Fruit fly (Drosophila melanogaster): ENCODE measurements around the gene CG32079.

The CG32079 gene

DNA sequence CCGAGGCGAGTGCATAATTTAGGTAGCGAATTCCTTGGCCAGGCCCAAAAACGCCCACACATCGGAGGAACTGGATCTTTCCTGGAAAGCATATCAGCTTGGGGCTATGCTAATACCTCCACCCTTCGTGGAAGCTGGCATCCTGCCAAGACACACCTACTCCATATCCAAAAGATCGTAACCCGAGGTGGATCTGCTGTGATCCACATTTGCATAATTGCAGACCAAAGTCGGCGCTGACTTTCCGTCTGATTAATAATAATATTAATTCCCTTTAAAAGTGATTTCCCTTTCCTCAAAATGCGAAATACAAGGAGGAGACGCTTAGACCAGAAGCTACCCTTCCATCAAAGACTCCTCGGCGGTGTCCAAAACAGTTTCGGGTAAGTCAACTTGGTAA, at the start of gene CG32079:
CG32079 (plus strand) TSS at position 301 of the 400 bp plus-strand sequence.
- TF ChIP-seq CG8478 (optimal IDR thresholded peaks at IDR 0.05) (no peak), Dll (optimal IDR thresholded peaks at IDR 0.05) (no peak), pan (optimal IDR thresholded peaks at IDR 0.05) (no peak), usp (GFP tag; optimal IDR thresholded peaks at IDR 0.05) (no peak), EcR (GFP tag; optimal IDR thresholded peaks at IDR 0.05) (no peak), psq (optimal IDR thresholded peaks at IDR 0.05) (no peak)

DNA sequence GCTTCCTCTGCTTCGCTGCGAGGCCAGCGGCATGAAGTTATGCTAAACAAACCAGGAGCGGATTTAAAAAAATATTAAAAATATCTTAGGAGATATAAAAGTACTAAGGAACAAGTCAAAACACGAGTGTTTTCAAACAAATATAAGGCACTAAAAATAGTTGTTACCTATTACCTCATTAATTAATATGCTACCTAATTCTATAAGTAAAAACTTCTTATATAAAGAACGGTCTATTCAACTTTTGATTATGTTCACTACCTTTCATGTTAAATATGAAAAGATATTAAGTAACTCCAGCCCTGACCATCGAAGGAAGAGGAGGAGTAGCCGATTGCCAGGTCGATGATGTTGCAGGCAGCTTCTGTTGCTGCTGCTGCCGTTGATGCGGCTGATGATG, 48.9 kb upstream of the CG32079 start:
- no peak for TF ChIP-seq pan (optimal IDR thresholded peaks at IDR 0.05)
- no peak for TF ChIP-seq Dll (optimal IDR thresholded peaks at IDR 0.05)
- no peak for TF ChIP-seq usp (GFP tag; optimal IDR thresholded peaks at IDR 0.05)
- TF ChIP-seq EcR (GFP tag; optimal IDR thresholded peaks at IDR 0.05), result no peak

DNA sequence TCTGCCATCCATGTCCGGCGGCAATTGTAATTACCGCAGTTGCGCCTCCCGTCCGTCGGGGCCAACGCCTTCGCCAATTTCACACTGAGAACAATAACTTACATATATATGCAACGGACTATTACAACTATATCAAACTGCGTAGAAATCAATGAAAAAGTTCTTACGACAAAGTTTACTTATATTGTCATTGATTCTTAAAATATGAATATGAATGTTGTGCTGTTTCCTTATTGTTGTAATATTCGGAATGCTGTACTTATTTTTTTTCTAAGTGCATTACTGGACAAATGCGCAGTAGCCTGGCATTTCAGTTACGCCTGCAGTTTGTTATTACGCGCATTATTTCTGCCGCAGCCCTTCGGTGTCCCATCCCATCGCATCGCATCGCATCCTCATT, 47.9 kb upstream of the CG32079 start:
- TF ChIP-seq EcR (GFP tag; optimal IDR thresholded peaks at IDR 0.05), result no peak
- TF ChIP-seq CG8478 (optimal IDR thresholded peaks at IDR 0.05), result no peak
- no peak for TF ChIP-seq Dll (optimal IDR thresholded peaks at IDR 0.05)
- TF ChIP-seq usp (GFP tag; optimal IDR thresholded peaks at IDR 0.05), result no peak
- TF ChIP-seq psq (optimal IDR thresholded peaks at IDR 0.05), result no peak
- no peak for TF ChIP-seq pan (optimal IDR thresholded peaks at IDR 0.05)

DNA sequence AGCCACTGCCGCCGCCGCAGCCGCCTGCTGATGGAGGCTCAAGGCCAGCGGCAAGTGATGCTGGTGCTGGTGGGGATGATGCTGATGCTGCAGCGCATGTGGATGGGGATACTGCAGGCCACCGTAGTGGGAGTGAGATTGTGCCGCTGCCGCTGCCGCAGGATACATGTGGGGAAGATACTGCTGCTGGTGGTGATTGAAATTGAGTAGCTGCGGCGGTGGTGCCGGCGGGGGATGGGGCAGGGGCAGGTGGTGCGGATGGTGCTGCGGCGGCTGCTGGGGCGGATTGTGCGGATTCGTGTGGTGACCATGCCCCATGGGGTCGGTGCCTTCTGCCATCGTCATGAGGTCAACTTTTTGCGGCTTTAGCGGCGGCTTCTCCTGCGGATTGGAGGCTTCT, 40.8 kb upstream of the CG32079 start:
- TF ChIP-seq usp (GFP tag; optimal IDR thresholded peaks at IDR 0.05) (no peak), EcR (GFP tag; optimal IDR thresholded peaks at IDR 0.05) (no peak), pan (optimal IDR thresholded peaks at IDR 0.05) (no peak), Dll (optimal IDR thresholded peaks at IDR 0.05) (no peak), CG8478 (optimal IDR thresholded peaks at IDR 0.05) (no peak), psq (optimal IDR thresholded peaks at IDR 0.05) (no peak)

- TF ChIP-seq pan (optimal IDR thresholded peaks at IDR 0.05) (no peak), EcR (GFP tag; optimal IDR thresholded peaks at IDR 0.05) (no peak), psq (optimal IDR thresholded peaks at IDR 0.05) (no peak), usp (GFP tag; optimal IDR thresholded peaks at IDR 0.05) (no peak), Dll (optimal IDR thresholded peaks at IDR 0.05) (no peak), CG8478 (optimal IDR thresholded peaks at IDR 0.05) (no peak)
Measured at dm6 chr3L:10985592-10985991, 39.8 kb upstream of the CG32079 start.

- TF ChIP-seq EcR (GFP tag; optimal IDR thresholded peaks at IDR 0.05) (no peak), usp (GFP tag; optimal IDR thresholded peaks at IDR 0.05) (no peak), pan (optimal IDR thresholded peaks at IDR 0.05) (no peak), psq (optimal IDR thresholded peaks at IDR 0.05) (no peak), CG8478 (optimal IDR thresholded peaks at IDR 0.05) (no peak), Dll (optimal IDR thresholded peaks at IDR 0.05) (no peak)
Measured at dm6 chr3L:10986613-10987012, 38.7 kb upstream of the CG32079 start.

DNA sequence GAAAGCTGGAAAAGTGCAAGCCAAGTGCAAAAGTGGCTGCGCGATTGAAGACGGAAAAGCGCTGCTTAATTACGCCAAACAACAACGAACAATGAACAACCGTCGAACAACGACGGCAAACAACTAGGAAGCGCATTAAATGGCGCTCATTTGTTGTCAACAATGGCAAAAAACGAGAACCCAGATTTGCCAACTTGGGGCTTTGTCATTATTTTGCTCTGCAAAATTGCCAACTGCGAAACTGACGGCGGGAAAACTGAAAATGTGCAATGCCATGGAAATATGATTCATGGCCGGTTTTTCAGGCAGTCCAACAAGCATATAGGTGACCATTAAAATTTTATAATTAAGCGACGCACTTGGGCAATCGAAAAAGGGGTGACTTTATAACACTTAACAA, 36.8 kb upstream of the CG32079 start:
- no peak for TF ChIP-seq Dll (optimal IDR thresholded peaks at IDR 0.05)
- no peak for TF ChIP-seq pan (optimal IDR thresholded peaks at IDR 0.05)
- no peak for TF ChIP-seq EcR (GFP tag; optimal IDR thresholded peaks at IDR 0.05)
- TF ChIP-seq psq (optimal IDR thresholded peaks at IDR 0.05), result no peak
- TF ChIP-seq CG8478 (optimal IDR thresholded peaks at IDR 0.05), result no peak
- TF ChIP-seq usp (GFP tag; optimal IDR thresholded peaks at IDR 0.05), result no peak

DNA sequence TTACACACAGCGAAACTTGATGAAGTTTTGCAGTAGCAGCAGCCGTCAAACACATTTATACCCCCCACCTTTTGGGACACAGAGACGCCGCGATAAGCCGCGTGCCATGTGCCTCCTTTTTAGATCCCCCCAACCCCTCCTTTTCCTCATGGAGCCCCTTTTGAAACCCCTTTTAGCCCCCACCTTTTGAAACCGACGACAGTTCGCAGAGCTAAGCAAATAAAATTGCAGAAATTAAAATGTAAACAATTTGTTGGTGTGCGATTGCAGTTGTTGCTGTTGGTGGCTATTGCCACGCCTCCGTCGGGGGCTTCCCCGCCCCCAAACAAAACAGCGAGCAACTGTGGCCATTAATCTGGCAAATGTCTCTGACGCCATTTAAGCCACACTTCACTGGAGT, 36.1 kb upstream of the CG32079 start:
- TF ChIP-seq pan (optimal IDR thresholded peaks at IDR 0.05) (no peak), usp (GFP tag; optimal IDR thresholded peaks at IDR 0.05) (no peak), Dll (optimal IDR thresholded peaks at IDR 0.05) (no peak), EcR (GFP tag; optimal IDR thresholded peaks at IDR 0.05) (no peak), CG8478 (optimal IDR thresholded peaks at IDR 0.05) (no peak), psq (optimal IDR thresholded peaks at IDR 0.05) (no peak)

DNA sequence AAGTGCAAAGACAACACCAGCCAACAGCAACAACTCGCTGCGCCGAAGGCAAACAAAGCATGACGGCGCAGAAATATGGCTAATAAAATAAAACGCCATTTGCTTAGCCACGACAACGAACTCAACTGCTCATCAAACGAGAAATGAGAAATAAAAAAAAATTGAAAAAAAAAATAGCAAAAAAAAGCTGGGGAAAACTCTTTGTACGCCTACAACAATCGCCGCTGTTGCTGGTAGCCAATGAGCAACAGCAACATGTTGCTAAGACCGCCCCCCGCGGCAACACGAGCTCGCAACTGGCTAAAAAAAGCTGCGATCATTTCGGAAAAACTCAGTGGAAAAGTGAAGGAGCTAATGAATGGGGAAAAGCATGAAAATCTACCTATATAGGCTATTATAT, 35.5 kb upstream of the CG32079 start:
- TF ChIP-seq usp (GFP tag; optimal IDR thresholded peaks at IDR 0.05), result no peak
- no peak for TF ChIP-seq pan (optimal IDR thresholded peaks at IDR 0.05)
- no peak for TF ChIP-seq CG8478 (optimal IDR thresholded peaks at IDR 0.05)
- no peak for TF ChIP-seq EcR (GFP tag; optimal IDR thresholded peaks at IDR 0.05)
- TF ChIP-seq psq (optimal IDR thresholded peaks at IDR 0.05), result no peak
- TF ChIP-seq Dll (optimal IDR thresholded peaks at IDR 0.05), result no peak

- TF ChIP-seq psq (optimal IDR thresholded peaks at IDR 0.05), result no peak
- no peak for TF ChIP-seq pan (optimal IDR thresholded peaks at IDR 0.05)
- no peak for TF ChIP-seq Dll (optimal IDR thresholded peaks at IDR 0.05)
- no peak for TF ChIP-seq usp (GFP tag; optimal IDR thresholded peaks at IDR 0.05)
- no peak for TF ChIP-seq CG8478 (optimal IDR thresholded peaks at IDR 0.05)
- TF ChIP-seq EcR (GFP tag; optimal IDR thresholded peaks at IDR 0.05), result no peak
Measured at dm6 chr3L:10991242-10992021, 33.9 kb upstream of the CG32079 start.

DNA sequence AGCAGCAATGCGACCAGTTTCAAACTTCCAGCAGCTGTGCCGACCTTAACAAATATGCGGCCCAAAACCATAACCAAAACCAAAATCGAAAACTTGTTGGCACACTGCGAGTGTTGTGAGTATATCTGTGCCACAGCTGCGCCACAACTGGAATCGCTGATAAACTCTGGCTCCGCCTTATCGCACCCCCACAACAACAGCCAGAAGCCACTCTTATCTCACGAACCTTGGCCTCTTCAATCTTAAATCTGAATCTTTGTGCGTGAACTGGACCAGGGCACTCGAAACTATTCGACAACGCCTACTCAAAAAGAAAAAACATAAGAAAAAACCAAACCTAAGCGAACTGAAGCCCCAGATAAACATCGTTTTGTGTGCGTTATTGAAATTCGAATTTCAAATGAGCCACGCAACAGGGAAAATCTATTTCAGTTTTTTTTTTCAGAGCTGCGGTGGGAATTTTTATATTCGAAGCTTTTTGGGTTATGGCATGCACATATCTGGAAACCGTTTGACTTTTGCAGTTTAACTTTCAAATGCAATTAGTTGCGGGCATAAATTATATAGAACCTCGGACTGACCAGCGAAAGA, 28.0 kb upstream of the CG32079 start:
- TF ChIP-seq psq (optimal IDR thresholded peaks at IDR 0.05), result no peak
- no peak for TF ChIP-seq usp (GFP tag; optimal IDR thresholded peaks at IDR 0.05)
- TF ChIP-seq CG8478 (optimal IDR thresholded peaks at IDR 0.05), result no peak
- TF ChIP-seq EcR (GFP tag; optimal IDR thresholded peaks at IDR 0.05), result no peak

- no peak for TF ChIP-seq EcR (GFP tag; optimal IDR thresholded peaks at IDR 0.05)
- TF ChIP-seq CG8478 (optimal IDR thresholded peaks at IDR 0.05), result no peak
- no peak for TF ChIP-seq Dll (optimal IDR thresholded peaks at IDR 0.05)
- TF ChIP-seq pan (optimal IDR thresholded peaks at IDR 0.05), result no peak
- no peak for TF ChIP-seq psq (optimal IDR thresholded peaks at IDR 0.05)
- TF ChIP-seq usp (GFP tag; optimal IDR thresholded peaks at IDR 0.05), result no peak
Measured at dm6 chr3L:10999558-10999957, 25.8 kb upstream of the CG32079 start.

All from whole organism.